Worm (Caenorhabditis elegans) whole organism, L1 larva: ENCODE data around the gene abt-4.

ENCODE experiments used
- C04F5.9 ChIP-seq: sonication (generic microtip); optimal IDR thresholded peaks from 2 replicates; lab custom pipeline; 2016; ENCODE audit warnings: missing genetic modification characterization, missing compliant biosample characterization
- C16A3.4 ChIP-seq: fragments of 150-350 bp; optimal IDR thresholded peaks from 2 replicates; lab custom pipeline; 2014; ENCODE audit warnings: missing biosample characterization, missing genetic modification characterization
- C34B4.2 ChIP-seq: sonication (generic microtip); optimal IDR thresholded peaks from 2 replicates; lab custom pipeline; 2017; ENCODE audit warnings: mild to moderate bottlenecking, missing genetic modification characterization, missing compliant biosample characterization
- F16B12.6 ChIP-seq: fragments of 150-350 bp; optimal IDR thresholded peaks from 2 replicates; lab custom pipeline; 2014; ENCODE audit warnings: missing biosample characterization, missing genetic modification characterization
- aly-2 ChIP-seq: fragments of 150-350 bp; optimal IDR thresholded peaks from 2 replicates; lab custom pipeline; 2014; ENCODE audit warnings: missing biosample characterization, missing genetic modification characterization
- ama-1 ChIP-seq: fragments of 150-350 bp; optimal IDR thresholded peaks from 2 replicates; lab custom pipeline; 2014
- ceh-8 ChIP-seq: fragments of 200-800 bp; sonication (Bioruptor generic); optimal IDR thresholded peaks from 2 replicates; lab custom pipeline; 2018; ENCODE audit warnings: mild to moderate bottlenecking, missing genetic modification characterization, moderate library complexity, missing compliant biosample characterization
- ceh-82 ChIP-seq, 3 experiments: fragments of 150-350 bp in 1 of 3; sonication (generic microtip) in 2 of 3; optimal IDR thresholded peaks; 2 replicates each; lab custom pipeline; 2014 to 2017; ENCODE audit warnings: missing biosample characterization in 3 of 3, missing genetic modification characterization in 3 of 3
- dsc-1 ChIP-seq: sonication (generic microtip); optimal IDR thresholded peaks from 2 replicates; lab custom pipeline; 2016; ENCODE audit warnings: mild to moderate bottlenecking, missing genetic modification characterization, missing compliant biosample characterization
- efl-3 ChIP-seq: fragments of 200-800 bp; sonication (Bioruptor generic); optimal IDR thresholded peaks from 2 replicates; lab custom pipeline; 2018; ENCODE audit warnings: mild to moderate bottlenecking, missing genetic modification characterization, missing compliant biosample characterization
- egl-27 ChIP-seq, 2 experiments: fragments of 150-350 bp in 1 of 2; sonication (generic microtip); optimal IDR thresholded peaks; 3 replicates each; lab custom pipeline; 2017 to 2018; ENCODE audit warnings: missing biosample characterization in 2 of 2, missing genetic modification characterization in 2 of 2, missing genetic modification reagents in 2 of 2
- elt-2 ChIP-seq: sonication (generic microtip); optimal IDR thresholded peaks from 2 replicates; lab custom pipeline; 2016; ENCODE audit warnings: missing genetic modification characterization, mild to moderate bottlenecking, inconsistent platforms, missing compliant biosample characterization, missing genetic modification reagents
- elt-3 ChIP-seq, 6 experiments: fragments of 150-350 bp in 1 of 6; sonication (generic microtip); optimal IDR thresholded peaks; 2 replicates each; lab custom pipeline; 2017 to 2018; ENCODE audit warnings: missing biosample characterization in 6 of 6, missing genetic modification characterization in 6 of 6, inconsistent platforms in 1 of 6
- ets-5 ChIP-seq: fragments of 200-800 bp; sonication (Bioruptor generic); IDR thresholded peaks from 2 replicates; pipeline ENCODE4 v1.3.6; 2022; ENCODE audit warnings: missing genetic modification characterization, missing compliant biosample characterization
- fkh-4 ChIP-seq: sonication (generic microtip); optimal IDR thresholded peaks from 2 replicates; lab custom pipeline; 2016; ENCODE audit warnings: missing compliant biosample characterization, missing genetic modification characterization, borderline replicate concordance
- fkh-8 ChIP-seq: sonication (generic microtip); optimal IDR thresholded peaks from 2 replicates; lab custom pipeline; 2016; ENCODE audit warnings: mild to moderate bottlenecking, missing genetic modification characterization, missing compliant biosample characterization
- fos-1 ChIP-seq: fragments of 150-350 bp; optimal IDR thresholded peaks from 2 replicates; lab custom pipeline; 2014; ENCODE audit warnings: missing biosample characterization, missing genetic modification characterization
- grh-1 ChIP-seq: fragments of 200-800 bp; sonication (Bioruptor generic); IDR thresholded peaks from 2 replicates; pipeline ENCODE4 v1.3.6; 2022; ENCODE audit warnings: missing genetic modification reagents, missing genetic modification characterization, missing compliant biosample characterization
- hlh-4 ChIP-seq: sonication (generic microtip); optimal IDR thresholded peaks from 2 replicates; lab custom pipeline; 2016; ENCODE audit warnings: mild to moderate bottlenecking, missing genetic modification characterization, missing compliant biosample characterization
- hpl-2 ChIP-seq: fragments of 150-350 bp; optimal IDR thresholded peaks from 2 replicates; lab custom pipeline; 2014; ENCODE audit warnings: missing biosample characterization, missing genetic modification reagents, missing genetic modification characterization
- irx-1 ChIP-seq: sonication (generic microtip); optimal IDR thresholded peaks from 2 replicates; lab custom pipeline; 2016; ENCODE audit warnings: missing genetic modification characterization, missing compliant biosample characterization
- isw-1 ChIP-seq: fragments of 200-800 bp; sonication (Bioruptor generic); IDR thresholded peaks from 2 replicates; pipeline ENCODE4 v1.3.6; 2022; ENCODE audit warnings: missing genetic modification characterization, missing compliant biosample characterization
- lin-13 ChIP-seq: fragments of 150-350 bp; optimal IDR thresholded peaks from 2 replicates; lab custom pipeline; 2014; ENCODE audit warnings: missing biosample characterization, missing genetic modification reagents, missing genetic modification characterization
- lin-14 ChIP-seq: fragments of 200-800 bp; sonication (Bioruptor generic); optimal IDR thresholded peaks from 2 replicates; lab custom pipeline; 2018; ENCODE audit warnings: mild to moderate bottlenecking, missing genetic modification characterization, moderate library complexity, missing compliant biosample characterization
- lin-15B ChIP-seq: fragments of 150-350 bp; sonication (generic microtip); optimal IDR thresholded peaks from 3 replicates; lab custom pipeline; 2014; ENCODE audit warnings: missing biosample characterization, missing genetic modification characterization
- lin-35 ChIP-seq, 2 experiments: fragments of 150-350 bp; optimal IDR thresholded peaks; 2 replicates each; lab custom pipeline; 2014; ENCODE audit warnings: missing biosample characterization in 2 of 2, missing genetic modification characterization in 2 of 2, missing genetic modification reagents in 2 of 2
- lin-39 ChIP-seq: fragments of 150-350 bp; optimal IDR thresholded peaks from 2 replicates; lab custom pipeline; 2014; ENCODE audit warnings: missing biosample characterization, missing genetic modification reagents, missing genetic modification characterization
- lir-3 ChIP-seq: sonication (generic microtip); optimal IDR thresholded peaks from 2 replicates; lab custom pipeline; 2016; ENCODE audit warnings: mild to moderate bottlenecking, missing genetic modification characterization, moderate library complexity, missing compliant biosample characterization; ENCODE audit not compliant: poor library complexity
- mdl-1 ChIP-seq, 2 experiments: fragments of 150-350 bp; optimal IDR thresholded peaks; 2 replicates each; lab custom pipeline; 2014 to 2017; ENCODE audit warnings: missing biosample characterization in 2 of 2, missing genetic modification characterization in 2 of 2, inconsistent platforms in 1 of 2
- mep-1 ChIP-seq: fragments of 150-350 bp; optimal IDR thresholded peaks from 2 replicates; lab custom pipeline; 2014; ENCODE audit warnings: missing biosample characterization, missing genetic modification characterization
- nhr-12 ChIP-seq: sonication (generic microtip); optimal IDR thresholded peaks from 2 replicates; lab custom pipeline; 2017; ENCODE audit warnings: missing biosample characterization, missing genetic modification characterization
- nhr-20 ChIP-seq: sonication (generic microtip); optimal IDR thresholded peaks from 2 replicates; lab custom pipeline; 2016; ENCODE audit warnings: mild to moderate bottlenecking, missing genetic modification characterization, missing compliant biosample characterization
- nhr-237 ChIP-seq: fragments of 150-350 bp; optimal IDR thresholded peaks from 2 replicates; lab custom pipeline; 2014; ENCODE audit warnings: missing biosample characterization, missing genetic modification characterization
- nhr-28 ChIP-seq: fragments of 150-350 bp; optimal IDR thresholded peaks from 2 replicates; lab custom pipeline; 2014; ENCODE audit warnings: missing biosample characterization, missing genetic modification characterization
- nhr-71 ChIP-seq: sonication (generic microtip); optimal IDR thresholded peaks from 2 replicates; lab custom pipeline; 2016; ENCODE audit warnings: mild to moderate bottlenecking, missing genetic modification characterization, moderate library complexity, missing compliant biosample characterization
- nhr-76 ChIP-seq: sonication (generic microtip); optimal IDR thresholded peaks from 2 replicates; lab custom pipeline; 2017; ENCODE audit warnings: missing biosample characterization, missing genetic modification characterization
- nhr-84 ChIP-seq: sonication (generic microtip); optimal IDR thresholded peaks from 2 replicates; lab custom pipeline; 2017; ENCODE audit warnings: missing biosample characterization, missing genetic modification characterization
- pag-3 ChIP-seq: sonication (generic microtip); optimal IDR thresholded peaks from 2 replicates; lab custom pipeline; 2017; ENCODE audit warnings: missing genetic modification characterization, mild to moderate bottlenecking, missing compliant biosample characterization, antibody characterized with exemption, borderline replicate concordance; ENCODE audit not compliant: insufficient read depth
- pax-3 ChIP-seq: fragments of 200-800 bp; sonication (Bioruptor generic); optimal IDR thresholded peaks from 2 replicates; lab custom pipeline; 2018; ENCODE audit warnings: mild to moderate bottlenecking, missing genetic modification characterization, moderate library complexity, missing compliant biosample characterization
- pqm-1 ChIP-seq: sonication (generic microtip); optimal IDR thresholded peaks from 3 replicates; lab custom pipeline; 2017; ENCODE audit warnings: missing biosample characterization, missing genetic modification characterization
- skn-1 ChIP-seq: fragments of 150-350 bp; optimal IDR thresholded peaks from 2 replicates; lab custom pipeline; 2014; ENCODE audit warnings: missing biosample characterization, missing genetic modification characterization
- snu-23 ChIP-seq: sonication (generic microtip); optimal IDR thresholded peaks from 2 replicates; lab custom pipeline; 2016; ENCODE audit warnings: missing genetic modification characterization, missing compliant biosample characterization
- sptf-1 ChIP-seq: fragments of 150-350 bp; optimal IDR thresholded peaks from 2 replicates; lab custom pipeline; 2014; ENCODE audit warnings: missing biosample characterization, missing genetic modification characterization
- sup-37 ChIP-seq: fragments of 200-800 bp; sonication (Bioruptor generic); optimal IDR thresholded peaks from 2 replicates; lab custom pipeline; 2018; ENCODE audit warnings: mild to moderate bottlenecking, missing genetic modification characterization, missing compliant biosample characterization
- swsn-7 ChIP-seq: sonication (generic microtip); optimal IDR thresholded peaks from 2 replicates; lab custom pipeline; 2016; ENCODE audit warnings: missing genetic modification characterization, missing compliant biosample characterization
- tbx-2 ChIP-seq: sonication (generic microtip); optimal IDR thresholded peaks from 2 replicates; lab custom pipeline; 2016; ENCODE audit warnings: missing genetic modification characterization, missing compliant biosample characterization
- tlp-1 ChIP-seq: fragments of 150-350 bp; optimal IDR thresholded peaks from 2 replicates; lab custom pipeline; 2014; ENCODE audit warnings: missing biosample characterization, missing genetic modification characterization
- unc-130 ChIP-seq: fragments of 150-350 bp; optimal IDR thresholded peaks from 2 replicates; lab custom pipeline; 2017; ENCODE audit warnings: missing biosample characterization, missing genetic modification characterization, inconsistent platforms
- unc-30 ChIP-seq: sonication (generic microtip); optimal IDR thresholded peaks from 2 replicates; lab custom pipeline; 2017; ENCODE audit warnings: missing biosample characterization, missing genetic modification characterization
- unc-62 ChIP-seq: fragments of 150-350 bp; optimal IDR thresholded peaks from 2 replicates; lab custom pipeline; 2014; ENCODE audit warnings: missing biosample characterization, missing genetic modification reagents, missing genetic modification characterization
- unc-98 ChIP-seq: fragments of 200-800 bp; sonication (Bioruptor generic); IDR thresholded peaks from 2 replicates; pipeline ENCODE4 v1.3.6; 2022; ENCODE audit warnings: missing genetic modification characterization, missing compliant biosample characterization
- vab-15 ChIP-seq: sonication (generic microtip); optimal IDR thresholded peaks from 2 replicates; lab custom pipeline; 2017; ENCODE audit warnings: missing genotype, mild to moderate bottlenecking, missing genetic modification characterization, missing compliant biosample characterization
- xbp-1 ChIP-seq: sonication (generic microtip); optimal IDR thresholded peaks from 2 replicates; lab custom pipeline; 2016; ENCODE audit warnings: missing genetic modification characterization, missing compliant biosample characterization
- ztf-11 ChIP-seq, 2 experiments: sonication (generic microtip); optimal IDR thresholded peaks; 2 replicates each; lab custom pipeline; 2016 to 2017; ENCODE audit warnings: missing genetic modification characterization in 2 of 2, missing biosample characterization in 1 of 2, missing compliant biosample characterization in 1 of 2

Gene abt-4

DNA sequence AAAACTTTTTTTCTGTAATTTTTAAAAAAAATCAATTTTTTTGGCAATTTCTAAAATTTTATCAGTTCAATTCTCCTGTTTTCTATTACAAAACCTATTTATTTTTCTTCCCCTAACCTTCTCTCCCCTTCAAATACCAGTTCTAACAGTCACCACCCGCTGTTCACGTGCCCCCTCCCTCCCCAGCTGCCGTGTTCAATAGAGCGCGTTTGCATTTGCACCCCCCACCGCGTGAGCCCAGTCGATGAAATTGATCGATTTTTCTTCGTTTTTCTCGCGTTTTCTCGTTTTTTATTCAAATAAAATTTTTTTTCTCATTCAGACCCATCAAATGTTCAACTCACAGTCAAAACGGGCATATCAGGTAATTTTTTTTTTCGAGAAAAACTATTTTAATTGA lies 18.5 kb upstream of the abt-4 start, which contains the start of gene atg-9 (continued):
- peak; percentile 46 for TF ChIP-seq swsn-7 (tag; lab: Kevin White, UChicago)
- peak; percentile 43 for TF ChIP-seq tbx-2 (tag; lab: Kevin White, UChicago)
- TF ChIP-seq aly-2 (tag; lab: Kevin White, UChicago): no peak
- peak; percentile 42 to 78 (median 51) for TF ChIP-seq ceh-82 (tag; optimal IDR thresholded peaks at IDR 0.05; lab: Kevin White, UChicago)
- no peak for TF ChIP-seq nhr-12
- TF ChIP-seq nhr-28 (tag; lab: Kevin White, UChicago): no peak
- TF ChIP-seq vab-15 (tag; lab: Kevin White, UChicago): peak; percentile 69
- no peak for TF ChIP-seq fkh-4
- TF ChIP-seq lir-3 (tag; lab: Kevin White, UChicago): no peak
- TF ChIP-seq xbp-1 (tag; lab: Kevin White, UChicago): peak; percentile 40
- TF ChIP-seq ama-1 (lab: Kevin White, UChicago): peak; percentile 67
- TF ChIP-seq ets-5 (GFP tag; lab: Robert Waterston, UW): no peak
- peak; percentile 88 for TF ChIP-seq C16A3.4 (tag; lab: Kevin White, UChicago)
- peak in 1 of 2 experiments; percentile 32 for TF ChIP-seq ztf-11 (tag; optimal IDR thresholded peaks at IDR 0.05; lab: Kevin White, UChicago)
- peak; percentile 78 for TF ChIP-seq nhr-71
- no peak for TF ChIP-seq unc-98 (GFP tag; lab: Robert Waterston, UW)
- TF ChIP-seq C34B4.2 (tag; lab: Kevin White, UChicago): no peak
- peak; percentile 33 for TF ChIP-seq dsc-1
- no peak for TF ChIP-seq sptf-1 (tag; lab: Kevin White, UChicago)
- no peak for TF ChIP-seq tlp-1
- peak; percentile 36 for TF ChIP-seq F16B12.6
- TF ChIP-seq hlh-4 (tag; lab: Kevin White, UChicago): no peak
- TF ChIP-seq lin-35 (GFP tag; optimal IDR thresholded peaks at IDR 0.05; lab: Kevin White, UChicago): peak; percentile 56 to 85
- TF ChIP-seq fkh-8: peak; percentile 68
- TF ChIP-seq pqm-1 (tag; lab: Kevin White, UChicago): no peak
- peak; percentile 9 for TF ChIP-seq nhr-237
- TF ChIP-seq isw-1 (GFP tag; lab: Robert Waterston, UW): peak; percentile 31; the same call in 1 of the 2 replicates
- TF ChIP-seq skn-1 (tag; lab: Kevin White, UChicago): peak; percentile 81
- peak; percentile 80 for TF ChIP-seq lin-13 (GFP tag; lab: Kevin White, UChicago)
- no peak for TF ChIP-seq nhr-76 (tag; lab: Kevin White, UChicago)
- TF ChIP-seq elt-3 (tag; optimal IDR thresholded peaks at IDR 0.05; lab: Kevin White, UChicago): peak in 3 of 6 experiments; percentile 47 to 70 (median 64)
- no peak for TF ChIP-seq efl-3 (GFP tag; lab: Kevin White, UChicago)
- no peak for TF ChIP-seq unc-30 (tag; lab: Kevin White, UChicago)
- TF ChIP-seq mep-1 (tag; lab: Kevin White, UChicago): peak; percentile 88
- no peak for TF ChIP-seq unc-62 (GFP tag; lab: Kevin White, UChicago)
- no peak for TF ChIP-seq egl-27 (tag; optimal IDR thresholded peaks at IDR 0.05; lab: Kevin White, UChicago)
- peak; percentile 37 for TF ChIP-seq pag-3
- no peak for TF ChIP-seq lin-39 (tag; lab: Kevin White, UChicago)
- TF ChIP-seq nhr-20 (tag; lab: Kevin White, UChicago): peak; percentile 78
- TF ChIP-seq fos-1: no peak
- peak; percentile 56 for TF ChIP-seq unc-130
- TF ChIP-seq mdl-1 (tag; optimal IDR thresholded peaks at IDR 0.05; lab: Kevin White, UChicago): peak in 1 of 2 experiments; percentile 98
- TF ChIP-seq ceh-8: peak; percentile 3
- peak; percentile 88 for TF ChIP-seq grh-1
- no peak for TF ChIP-seq hpl-2
- peak; percentile 97 for TF ChIP-seq lin-14
- no peak for TF ChIP-seq pax-3 (tag; lab: Kevin White, UChicago)
- peak; percentile 36 for TF ChIP-seq elt-2 (tag; lab: Kevin White, UChicago)
- TF ChIP-seq snu-23: peak; percentile 75
- peak; percentile 34 for TF ChIP-seq lin-15B (tag; lab: Kevin White, UChicago)
- no peak for TF ChIP-seq nhr-84 (tag; lab: Kevin White, UChicago)
- TF ChIP-seq C04F5.9 (tag; lab: Kevin White, UChicago): no peak
- no peak for TF ChIP-seq sup-37 (GFP tag; lab: Kevin White, UChicago)
- TF ChIP-seq irx-1 (tag; lab: Kevin White, UChicago): no peak
